1 fruit fly cellular context compared by ENCODE assay signal in genomic region chrX:523179-523851, dm6.
TF ChIP-seq lines count a peak whose summit lies in the region.

Gene elav (minus strand): TSS chrX:523226.

TF ChIP-seq in whole organism, embryonic, 481 proteins besides CTCF, POLR2A, EP300 and RAD21 (continued from another document and continues in another):
- TF ChIP-seq dm (GFP tag; optimal IDR thresholded peaks at IDR 0.05; lab: Kevin White, UChicago) (peak; percentile 87), sna (GFP tag; IDR thresholded peaks at IDR 0.05; lab: Robert Waterston, UW; ENCODE audit: partially characterized antibody) (0 out of 2 replicates have a peak, but pooled peaks have one; percentile 21), tin (GFP tag; optimal IDR thresholded peaks at IDR 0.05; lab: Kevin White, UChicago) (peak; percentile 99), rib (GFP tag; IDR thresholded peaks at IDR 0.05; lab: Robert Waterston, UW) (peak; percentile 97), CG7372 (GFP tag; IDR thresholded peaks at IDR 0.05; lab: Robert Waterston, UW) (peak; percentile 98), vfl (GFP tag; optimal IDR thresholded peaks at IDR 0.05; lab: Kevin White, UChicago) (peak; percentile 96), Xbp1 (GFP tag; optimal IDR thresholded peaks at IDR 0.05; lab: Kevin White, UChicago) (peak; percentile 99), CG8388 (GFP tag; optimal IDR thresholded peaks at IDR 0.05; lab: Kevin White, UChicago) (peak; percentile 98), Stat92E (GFP tag; optimal IDR thresholded peaks at IDR 0.05; lab: Kevin White, UChicago) (peak in 1 of 3 experiments; percentile 99), Awh (GFP tag; IDR thresholded peaks at IDR 0.05; lab: Robert Waterston, UW) (peak; percentile 97), ERR (GFP tag; optimal IDR thresholded peaks at IDR 0.05; lab: Kevin White, UChicago) (peak; percentile 93), Optix (GFP tag; IDR thresholded peaks at IDR 0.05; lab: Robert Waterston, UW) (peak; percentile 97), CG4282 (GFP tag; optimal IDR thresholded peaks at IDR 0.05; lab: Kevin White, UChicago) (peak; percentile 82), ci (GFP tag; IDR thresholded peaks at IDR 0.05; lab: Robert Waterston, UW) (peak; percentile 98), Lim3 (GFP tag; IDR thresholded peaks at IDR 0.05; lab: Robert Waterston, UW) (peak; percentile 92), CG2875 (GFP tag; optimal IDR thresholded peaks at IDR 0.05; lab: Kevin White, UChicago) (peak; percentile 98), chinmo (GFP tag; IDR thresholded peaks at IDR 0.05; lab: Robert Waterston, UW; ENCODE audit: partially characterized antibody) (no peak), ro (GFP tag; IDR thresholded peaks at IDR 0.05; lab: Robert Waterston, UW) (peak; percentile 96), CG3163 (GFP tag; optimal IDR thresholded peaks at IDR 0.05; lab: Kevin White, UChicago) (peak; percentile 77), HmgZ (tag; optimal IDR thresholded peaks at IDR 0.05; lab: Kevin White, UChicago) (peak; percentile 99), emc (GFP tag; optimal IDR thresholded peaks at IDR 0.05; lab: Kevin White, UChicago) (peak; percentile 86), ara (GFP tag; IDR thresholded peaks at IDR 0.05; lab: Robert Waterston, UW) (peak; percentile 97), C15 (GFP tag; IDR thresholded peaks at IDR 0.05; lab: Robert Waterston, UW) (peak; percentile 95), CG8359 (GFP tag; optimal IDR thresholded peaks at IDR 0.05; lab: Kevin White, UChicago; ENCODE audit: borderline replicate concordance) (peak; percentile 92), CG10959 (GFP tag; IDR thresholded peaks at IDR 0.05; lab: Robert Waterston, UW) (peak; percentile 96), caup (GFP tag; optimal IDR thresholded peaks at IDR 0.05; lab: Kevin White, UChicago; ENCODE audit: severe bottlenecking) (peak; percentile 99), CG31224 (GFP tag; IDR thresholded peaks at IDR 0.05; lab: Robert Waterston, UW) (peak; percentile 95), eve (GFP tag; optimal IDR thresholded peaks at IDR 0.05; lab: Kevin White, UChicago) (peak in 1 of 2 experiments; percentile 80), Ada2b (GFP tag; IDR thresholded peaks at IDR 0.05; lab: Robert Waterston, UW) (peak; percentile 98), HHEX (GFP tag; optimal IDR thresholded peaks at IDR 0.05; lab: Kevin White, UChicago) (peak; percentile 99), Doc2 (GFP tag; IDR thresholded peaks at IDR 0.05; lab: Robert Waterston, UW) (peak; percentile 93), Dfd (GFP tag; optimal IDR thresholded peaks at IDR 0.05; lab: Kevin White, UChicago) (no peak), CG14441 (GFP tag; IDR thresholded peaks at IDR 0.05; lab: Robert Waterston, UW) (peak; percentile 98), lmd (GFP tag; IDR thresholded peaks at IDR 0.05; lab: Robert Waterston, UW) (peak; percentile 99), CG12104 (GFP tag; optimal IDR thresholded peaks at IDR 0.05; lab: Kevin White, UChicago) (peak; percentile 97), PHDP (tag; optimal IDR thresholded peaks at IDR 0.05; lab: Kevin White, UChicago) (peak; percentile 99), CG14667 (GFP tag; IDR thresholded peaks at IDR 0.05; lab: Robert Waterston, UW) (peak; percentile 97), CG12942 (GFP tag; optimal IDR thresholded peaks at IDR 0.05; lab: Kevin White, UChicago) (peak; percentile 96), CG7963 (GFP tag; IDR thresholded peaks at IDR 0.05; lab: Robert Waterston, UW; ENCODE audit: partially characterized antibody) (no peak), CG10979 (tag; optimal IDR thresholded peaks at IDR 0.05; lab: Kevin White, UChicago) (peak; percentile 99), CG31441 (GFP tag; IDR thresholded peaks at IDR 0.05; lab: Robert Waterston, UW) (peak; percentile 99), Dip3 (GFP tag; optimal IDR thresholded peaks at IDR 0.05; lab: Kevin White, UChicago) (peak; percentile 95), Atf3 (GFP tag; optimal IDR thresholded peaks at IDR 0.05; lab: Kevin White, UChicago) (peak; percentile 94), ind (GFP tag; optimal IDR thresholded peaks at IDR 0.05; lab: Kevin White, UChicago) (peak; percentile 98), salm (tag; optimal IDR thresholded peaks at IDR 0.05; lab: Kevin White, UChicago) (peak; percentile 97), bigmax (GFP tag; optimal IDR thresholded peaks at IDR 0.05; lab: Kevin White, UChicago) (peak; percentile 77), ATbp (GFP tag; optimal IDR thresholded peaks at IDR 0.05; lab: Kevin White, UChicago) (peak; percentile 98), Taf1 (GFP tag; IDR thresholded peaks at IDR 0.05; lab: Robert Waterston, UW) (peak; percentile 96), CG15479 (GFP tag; optimal IDR thresholded peaks at IDR 0.05; lab: Kevin White, UChicago) (peak; percentile 29), grau (tag; optimal IDR thresholded peaks at IDR 0.05; lab: Kevin White, UChicago) (peak; percentile 98), peb (GFP tag; IDR thresholded peaks at IDR 0.05; lab: Robert Waterston, UW) (peak; percentile 96), crc (GFP tag; optimal IDR thresholded peaks at IDR 0.05; lab: Kevin White, UChicago) (peak; percentile 95), Hr39 (optimal IDR thresholded peaks at IDR 0.05; lab: Kevin White, UChicago) (no peak), MTF-1 (GFP tag; optimal IDR thresholded peaks at IDR 0.05; lab: Kevin White, UChicago; ENCODE audit: borderline replicate concordance) (peak; percentile 94), al (GFP tag; IDR thresholded peaks at IDR 0.05; lab: Robert Waterston, UW) (peak; percentile 98), CG4854 (GFP tag; optimal IDR thresholded peaks at IDR 0.05; lab: Kevin White, UChicago) (peak; percentile 95), CG11247 (GFP tag; IDR thresholded peaks at IDR 0.05; lab: Robert Waterston, UW) (peak; percentile 98), CG31365 (tag; optimal IDR thresholded peaks at IDR 0.05; lab: Kevin White, UChicago) (peak; percentile 90), nerfin-2 (GFP tag; IDR thresholded peaks at IDR 0.05; lab: Robert Waterston, UW; ENCODE audit: partially characterized antibody) (no peak), ac (GFP tag; optimal IDR thresholded peaks at IDR 0.05; lab: Kevin White, UChicago) (peak; percentile 98), tgo (GFP tag; IDR thresholded peaks at IDR 0.05; lab: Robert Waterston, UW) (peak; percentile 98), CG11696 (GFP tag; IDR thresholded peaks at IDR 0.05; lab: Robert Waterston, UW) (peak; percentile 92), gcm2 (GFP tag; optimal IDR thresholded peaks at IDR 0.05; lab: Kevin White, UChicago) (peak; percentile 96), Nf-YC (tag; optimal IDR thresholded peaks at IDR 0.05; lab: Kevin White, UChicago) (peak; percentile 94), fru (optimal IDR thresholded peaks at IDR 0.05; lab: Kevin White, UChicago) (peak; percentile 37), Nf-YA (GFP tag; IDR thresholded peaks at IDR 0.05; lab: Robert Waterston, UW) (peak; percentile 95), BEAF-32 (GFP tag; optimal IDR thresholded peaks at IDR 0.05; lab: Kevin White, UChicago) (peak; percentile 35), CG18599 (GFP tag; optimal IDR thresholded peaks at IDR 0.05; lab: Kevin White, UChicago) (peak; percentile 100), CG15269 (tag; optimal IDR thresholded peaks at IDR 0.05; lab: Kevin White, UChicago) (peak; percentile 99), ttk (GFP tag; IDR thresholded peaks at IDR 0.05; lab: Robert Waterston, UW) (peak; percentile 97), CG33557 (GFP tag; optimal IDR thresholded peaks at IDR 0.05; lab: Kevin White, UChicago) (peak; percentile 99), CG7839 (tag; optimal IDR thresholded peaks at IDR 0.05; lab: Kevin White, UChicago) (peak; percentile 99), pzg (GFP tag; optimal IDR thresholded peaks at IDR 0.05; lab: Kevin White, UChicago) (peak; percentile 22), CG11723 (GFP tag; optimal IDR thresholded peaks at IDR 0.05; lab: Kevin White, UChicago) (peak; percentile 98), Six4 (GFP tag; optimal IDR thresholded peaks at IDR 0.05; lab: Kevin White, UChicago) (peak; percentile 98), Hand (GFP tag; optimal IDR thresholded peaks at IDR 0.05; lab: Kevin White, UChicago) (peak; percentile 99), Drgx (GFP tag; IDR thresholded peaks at IDR 0.05; lab: Robert Waterston, UW) (peak; percentile 99), hkb (optimal IDR thresholded peaks at IDR 0.05; lab: Kevin White, UChicago) (no peak), hkb (GFP tag; IDR thresholded peaks at IDR 0.05; lab: Robert Waterston, UW) (peak; percentile 99), Mrtf (GFP tag; IDR thresholded peaks at IDR 0.05; lab: Robert Waterston, UW) (peak; percentile 98), CG17385 (GFP tag; optimal IDR thresholded peaks at IDR 0.05; lab: Kevin White, UChicago) (peak; percentile 98), CG10321 (GFP tag; IDR thresholded peaks at IDR 0.05; lab: Robert Waterston, UW) (peak; percentile 84), sug (tag; optimal IDR thresholded peaks at IDR 0.05; lab: Kevin White, UChicago) (peak; percentile 99), Fer1 (GFP tag; optimal IDR thresholded peaks at IDR 0.05; lab: Kevin White, UChicago) (peak; percentile 100), CG10209 (GFP tag; optimal IDR thresholded peaks at IDR 0.05; lab: Kevin White, UChicago) (peak; percentile 99), maf-S (GFP tag; optimal IDR thresholded peaks at IDR 0.05; lab: Kevin White, UChicago) (peak; percentile 96), CG13775 (GFP tag; optimal IDR thresholded peaks at IDR 0.05; lab: Kevin White, UChicago) (peak; percentile 99), CG1603 (tag; optimal IDR thresholded peaks at IDR 0.05; lab: Kevin White, UChicago) (peak; percentile 93), D19B (GFP tag; optimal IDR thresholded peaks at IDR 0.05; lab: Kevin White, UChicago) (peak; percentile 95), CG17359 (tag; optimal IDR thresholded peaks at IDR 0.05; lab: Kevin White, UChicago) (peak; percentile 98), NfI (GFP tag; optimal IDR thresholded peaks at IDR 0.05; lab: Kevin White, UChicago) (peak; percentile 99), NFAT (GFP tag; IDR thresholded peaks at IDR 0.05; lab: Robert Waterston, UW) (peak; percentile 97), Max (GFP tag; optimal IDR thresholded peaks at IDR 0.05; lab: Kevin White, UChicago) (peak; percentile 97), bbx (GFP tag; IDR thresholded peaks at IDR 0.05; lab: Robert Waterston, UW; ENCODE audit: partially characterized antibody) (no peak), pfk (GFP tag; optimal IDR thresholded peaks at IDR 0.05; lab: Kevin White, UChicago) (peak; percentile 78), CG6683 (GFP tag; optimal IDR thresholded peaks at IDR 0.05; lab: Kevin White, UChicago) (peak; percentile 98), cato (GFP tag; optimal IDR thresholded peaks at IDR 0.05; lab: Kevin White, UChicago; ENCODE audit: borderline replicate concordance) (peak; percentile 97), Opbp (GFP tag; IDR thresholded peaks at IDR 0.05; lab: Robert Waterston, UW; ENCODE audit: partially characterized antibody) (no peak), fu2 (GFP tag; optimal IDR thresholded peaks at IDR 0.05; lab: Kevin White, UChicago) (peak; percentile 95), da (GFP tag; optimal IDR thresholded peaks at IDR 0.05; lab: Kevin White, UChicago) (peak; percentile 67), Atf6 (GFP tag; IDR thresholded peaks at IDR 0.05; lab: Robert Waterston, UW) (peak; percentile 99), hb (GFP tag; IDR thresholded peaks at IDR 0.05; lab: Robert Waterston, UW; ENCODE audit: partially characterized antibody) (no peak), Dp (GFP tag; optimal IDR thresholded peaks at IDR 0.05; lab: Kevin White, UChicago) (peak; percentile 37), pnt (GFP tag; optimal IDR thresholded peaks at IDR 0.05; lab: Kevin White, UChicago) (peak; percentile 97), Antp (GFP tag; optimal IDR thresholded peaks at IDR 0.05; lab: Kevin White, UChicago) (peak; percentile 94), bowl (GFP tag; IDR thresholded peaks at IDR 0.05; lab: Robert Waterston, UW) (peak; percentile 96), Sry-δ (GFP tag; optimal IDR thresholded peaks at IDR 0.05; lab: Kevin White, UChicago) (peak; percentile 55), CG16863 (GFP tag; optimal IDR thresholded peaks at IDR 0.05; lab: Kevin White, UChicago) (peak; percentile 96), CG34224 (GFP tag; IDR thresholded peaks at IDR 0.05; lab: Robert Waterston, UW; ENCODE audit: partially characterized antibody) (peak; percentile 41; the same call in 1 of the 3 replicates), Atf-2 (GFP tag; optimal IDR thresholded peaks at IDR 0.05; lab: Kevin White, UChicago) (peak; percentile 96), CG15011 (GFP tag; optimal IDR thresholded peaks at IDR 0.05; lab: Kevin White, UChicago) (peak; percentile 98), kah (GFP tag; optimal IDR thresholded peaks at IDR 0.05; lab: Kevin White, UChicago) (peak; percentile 95), CG18011 (GFP tag; optimal IDR thresholded peaks at IDR 0.05; lab: Kevin White, UChicago) (peak; percentile 91), CG2199 (GFP tag; IDR thresholded peaks at IDR 0.05; lab: Robert Waterston, UW) (peak; percentile 93), CG15073 (GFP tag; optimal IDR thresholded peaks at IDR 0.05; lab: Kevin White, UChicago) (peak; percentile 83), NK7.1 (GFP tag; optimal IDR thresholded peaks at IDR 0.05; lab: Kevin White, UChicago) (peak; percentile 94), CG8281 (tag; optimal IDR thresholded peaks at IDR 0.05; lab: Kevin White, UChicago) (peak; percentile 100), CG6791 (GFP tag; IDR thresholded peaks at IDR 0.05; lab: Robert Waterston, UW; ENCODE audit: partially characterized antibody) (0 out of 3 replicates have a peak, but pooled peaks have one; percentile 34), org-1 (GFP tag; optimal IDR thresholded peaks at IDR 0.05; lab: Kevin White, UChicago) (peak; percentile 97), CG7987 (GFP tag; optimal IDR thresholded peaks at IDR 0.05; lab: Kevin White, UChicago) (peak; percentile 90), ato (GFP tag; IDR thresholded peaks at IDR 0.05; lab: Robert Waterston, UW; ENCODE audit: partially characterized antibody) (peak; percentile 49; the same call in 1 of the 2 replicates), CG10274 (GFP tag; optimal IDR thresholded peaks at IDR 0.05; lab: Kevin White, UChicago) (peak; percentile 92), CG12769 (tag; optimal IDR thresholded peaks at IDR 0.05; lab: Kevin White, UChicago) (peak; percentile 98), CG3838 (GFP tag; optimal IDR thresholded peaks at IDR 0.05; lab: Kevin White, UChicago) (peak; percentile 95), CG5180 (GFP tag; optimal IDR thresholded peaks at IDR 0.05; lab: Kevin White, UChicago) (peak; percentile 93), CG12236 (GFP tag; optimal IDR thresholded peaks at IDR 0.05; lab: Kevin White, UChicago) (peak; percentile 92), en (GFP tag; optimal IDR thresholded peaks at IDR 0.05; lab: Kevin White, UChicago) (peak; percentile 88), az2 (GFP tag; optimal IDR thresholded peaks at IDR 0.05; lab: Kevin White, UChicago) (peak; percentile 99), nau (GFP tag; optimal IDR thresholded peaks at IDR 0.05; lab: Kevin White, UChicago) (peak; percentile 98)
